Worm (Caenorhabditis elegans) whole organism, mixed stage, embryonic: ENCODE data around the gene popl-1.

Experiments
- ces-1 ChIP-seq: fragments of 150-350 bp; optimal IDR thresholded peaks from 2 replicates; lab custom pipeline; 2014; ENCODE audit warnings: missing biosample characterization, missing genetic modification reagents, missing genetic modification characterization
- drap-1 ChIP-seq: fragments of 200-800 bp; sonication (Bioruptor generic); optimal IDR thresholded peaks from 3 replicates; lab custom pipeline; 2018; ENCODE audit warnings: mild to moderate bottlenecking, missing genetic modification characterization, missing compliant biosample characterization
- elt-1 ChIP-seq: sonication (generic microtip); optimal IDR thresholded peaks from 2 replicates; lab custom pipeline; 2017; ENCODE audit warnings: missing genetic modification characterization, mild to moderate bottlenecking, missing compliant biosample characterization, antibody characterized with exemption, moderate library complexity, borderline replicate concordance; ENCODE audit not compliant: insufficient read depth
- elt-3 ChIP-seq: fragments of 150-350 bp; optimal IDR thresholded peaks from 2 replicates; lab custom pipeline; 2014; ENCODE audit warnings: missing biosample characterization, missing genetic modification characterization
- hlh-1 ChIP-seq: fragments of 150-350 bp; optimal IDR thresholded peaks from 2 replicates; lab custom pipeline; 2014; ENCODE audit warnings: missing biosample characterization, missing genetic modification reagents, missing genetic modification characterization
- lin-13 ChIP-seq: fragments of 150-350 bp; optimal IDR thresholded peaks from 2 replicates; lab custom pipeline; 2014; ENCODE audit warnings: missing biosample characterization, missing genetic modification characterization
- lin-32 ChIP-seq: fragments of 200-800 bp; sonication (Bioruptor generic); optimal IDR thresholded peaks from 2 replicates; lab custom pipeline; 2018; ENCODE audit warnings: mild to moderate bottlenecking, missing genetic modification characterization, missing compliant biosample characterization
- lsy-2 ChIP-seq: fragments of 150-350 bp; optimal IDR thresholded peaks from 2 replicates; lab custom pipeline; 2014; ENCODE audit warnings: missing biosample characterization, missing genetic modification characterization
- nhr-12 ChIP-seq: fragments of 150-350 bp; optimal IDR thresholded peaks from 2 replicates; lab custom pipeline; 2014; ENCODE audit warnings: missing biosample characterization, missing genetic modification characterization
- nhr-28 ChIP-seq: fragments of 150-350 bp; optimal IDR thresholded peaks from 2 replicates; lab custom pipeline; 2014; ENCODE audit warnings: missing biosample characterization, missing genetic modification characterization
- pha-4 ChIP-seq: fragments of 150-350 bp; optimal IDR thresholded peaks from 2 replicates; lab custom pipeline; 2018; ENCODE audit warnings: missing biosample characterization, missing genetic modification reagents, missing genetic modification characterization
- unc-39 ChIP-seq: fragments of 150-350 bp; optimal IDR thresholded peaks from 2 replicates; lab custom pipeline; 2014; ENCODE audit warnings: missing biosample characterization, missing genetic modification characterization
- unc-62 ChIP-seq: fragments of 150-350 bp; optimal IDR thresholded peaks from 2 replicates; lab custom pipeline; 2014; ENCODE audit warnings: missing biosample characterization, missing genetic modification reagents, missing genetic modification characterization
- ztf-11 ChIP-seq: fragments of 150-350 bp; optimal IDR thresholded peaks from 2 replicates; lab custom pipeline; 2014; ENCODE audit warnings: missing biosample characterization, missing genetic modification characterization

ce11 chrIII:6396381-6396780 is 34.4 kb downstream of the popl-1 start:
- TF ChIP-seq ces-1 (GFP tag; lab: Kevin White, UChicago) (no peak), lin-13 (tag; lab: Kevin White, UChicago) (no peak), drap-1 (no peak), ztf-11 (tag; lab: Kevin White, UChicago) (no peak), unc-62 (no peak), hlh-1 (no peak), unc-39 (tag; lab: Kevin White, UChicago) (no peak), nhr-28 (no peak), elt-3 (tag; lab: Kevin White, UChicago) (no peak), lin-32 (GFP tag; lab: Kevin White, UChicago) (no peak), lsy-2 (tag; lab: Kevin White, UChicago) (no peak), pha-4 (tag; lab: Kevin White, UChicago) (no peak), elt-1 (tag; lab: Kevin White, UChicago) (peak; percentile 7), nhr-12 (tag; lab: Kevin White, UChicago) (no peak)
